Worm (Caenorhabditis elegans) whole organism, young adult: Measurements from ENCODE around the gene F41E6.8.
A peak's percentile ranks its signal among the peaks of the same experiment; 100 is the strongest.

Source experiments
- F10E7.11 ChIP-seq: sonication (generic microtip); optimal IDR thresholded peaks from 2 replicates; lab custom pipeline; 2017; ENCODE audit warnings: mild to moderate bottlenecking, missing genetic modification characterization, moderate library complexity, missing compliant biosample characterization
- F23B12.7 ChIP-seq: sonication (generic microtip); optimal IDR thresholded peaks from 2 replicates; lab custom pipeline; 2017; ENCODE audit warnings: missing genetic modification characterization, mild to moderate bottlenecking, missing compliant biosample characterization, antibody characterized with exemption, moderate library complexity; ENCODE audit not compliant: insufficient read depth
- F57C9.4 ChIP-seq: sonication (generic microtip); optimal IDR thresholded peaks from 2 replicates; lab custom pipeline; 2017; ENCODE audit warnings: mild to moderate bottlenecking, missing genetic modification characterization, missing compliant biosample characterization
- T26A5.8 ChIP-seq: sonication (generic microtip); optimal IDR thresholded peaks from 2 replicates; lab custom pipeline; 2016; ENCODE audit warnings: missing genetic modification characterization, missing compliant biosample characterization
- Y53F4B.3 ChIP-seq: fragments of 200-800 bp; sonication (Bioruptor generic); IDR thresholded peaks from 2 replicates; pipeline ENCODE4 v1.3.6; 2022; ENCODE audit warnings: missing genetic modification reagents, missing genetic modification characterization, missing compliant biosample characterization
- Y56A3A.18 ChIP-seq: fragments of 200-800 bp; sonication (Bioruptor generic); IDR thresholded peaks from 2 replicates; pipeline ENCODE4 v1.3.6; 2022; ENCODE audit warnings: missing genetic modification reagents, missing genetic modification characterization, missing compliant biosample characterization
- Y95B8A.8 ChIP-seq: fragments of 200-800 bp; sonication (Bioruptor generic); IDR thresholded peaks from 2 replicates; pipeline ENCODE4 v1.3.6; 2022; ENCODE audit warnings: missing genetic modification reagents, missing genetic modification characterization, missing compliant biosample characterization
- ZK185.1 ChIP-seq: sonication (generic microtip); optimal IDR thresholded peaks from 2 replicates; lab custom pipeline; 2016; ENCODE audit warnings: mild to moderate bottlenecking, missing genetic modification characterization, missing compliant biosample characterization; ENCODE audit not compliant: poor library complexity, severe bottlenecking
- aptf-3 ChIP-seq: fragments of 200-800 bp; sonication (Bioruptor generic); IDR thresholded peaks from 2 replicates; pipeline ENCODE4 v1.3.6; 2022; ENCODE audit warnings: missing genetic modification characterization, missing compliant biosample characterization
- attf-6 ChIP-seq: fragments of 200-800 bp; sonication (Bioruptor generic); IDR thresholded peaks from 2 replicates; pipeline ENCODE4 v1.3.6; 2022; ENCODE audit warnings: missing genetic modification reagents, missing genetic modification characterization, missing compliant biosample characterization
- bed-1 ChIP-seq: fragments of 200-800 bp; sonication (Bioruptor generic); IDR thresholded peaks from 2 replicates; pipeline ENCODE4 v1.3.6; 2022; ENCODE audit warnings: missing genetic modification reagents, missing genetic modification characterization, missing compliant biosample characterization
- bed-2 ChIP-seq: fragments of 200-800 bp; sonication (Bioruptor generic); IDR thresholded peaks from 2 replicates; pipeline ENCODE4 v1.3.6; 2022; ENCODE audit warnings: missing genetic modification reagents, missing genetic modification characterization, missing compliant biosample characterization
- ccch-3 ChIP-seq: fragments of 200-800 bp; sonication (Bioruptor generic); optimal IDR thresholded peaks from 2 replicates; lab custom pipeline; 2018; ENCODE audit warnings: mild to moderate bottlenecking, missing genetic modification characterization, missing compliant biosample characterization
- cebp-2 ChIP-seq: fragments of 200-800 bp; sonication (Bioruptor generic); IDR thresholded peaks from 2 replicates; pipeline ENCODE4 v1.3.6; 2022; ENCODE audit warnings: missing genetic modification characterization, missing compliant biosample characterization
- ceh-40 ChIP-seq: fragments of 200-800 bp; sonication (Bioruptor generic); IDR thresholded peaks from 2 replicates; pipeline ENCODE4 v1.3.6; 2022; ENCODE audit warnings: missing genetic modification characterization, missing compliant biosample characterization
- chd-7 ChIP-seq: sonication (generic microtip); optimal IDR thresholded peaks from 2 replicates; lab custom pipeline; 2016; ENCODE audit warnings: mild to moderate bottlenecking, missing genetic modification characterization, moderate library complexity, missing compliant biosample characterization
- dox-1 ChIP-seq: fragments of 200-800 bp; sonication (Bioruptor generic); IDR thresholded peaks from 2 replicates; pipeline ENCODE4 v1.3.6; 2022; ENCODE audit warnings: missing genetic modification reagents, missing genetic modification characterization, missing compliant biosample characterization
- egl-44 ChIP-seq: fragments of 200-800 bp; sonication (Bioruptor generic); IDR thresholded peaks from 2 replicates; pipeline ENCODE4 v1.3.6; 2022; ENCODE audit warnings: missing genetic modification reagents, missing genetic modification characterization, missing compliant biosample characterization
- fkh-3 ChIP-seq: sonication (generic microtip); optimal IDR thresholded peaks from 2 replicates; lab custom pipeline; 2016; ENCODE audit warnings: mild to moderate bottlenecking, missing genetic modification characterization, missing compliant biosample characterization
- him-1 ChIP-seq: sonication (generic microtip); optimal IDR thresholded peaks from 2 replicates; lab custom pipeline; 2016; ENCODE audit warnings: missing genotype, missing genetic modification reagents, missing genetic modification characterization, missing compliant biosample characterization
- hlh-26 ChIP-seq: fragments of 200-800 bp; sonication (Bioruptor generic); conservative IDR thresholded peaks from 2 replicates; pipeline ENCODE4 v1.3.6; 2022; ENCODE audit warnings: missing genetic modification reagents, missing genetic modification characterization, missing compliant biosample characterization
- hmg-1.2 ChIP-seq: fragments of 200-800 bp; sonication (Bioruptor generic); IDR thresholded peaks from 2 replicates; pipeline ENCODE4 v1.3.6; 2022; ENCODE audit warnings: missing genetic modification reagents, missing genetic modification characterization, missing compliant biosample characterization
- hmg-20 ChIP-seq: fragments of 200-800 bp; sonication (Bioruptor generic); IDR thresholded peaks from 2 replicates; pipeline ENCODE4 v1.3.6; 2022; ENCODE audit warnings: missing genetic modification reagents, missing genetic modification characterization, missing compliant biosample characterization
- let-526 ChIP-seq: fragments of 200-800 bp; sonication (Bioruptor generic); IDR thresholded peaks from 2 replicates; pipeline ENCODE4 v1.3.6; 2022; ENCODE audit warnings: missing genetic modification reagents, missing genetic modification characterization, missing compliant biosample characterization
- lin-40 ChIP-seq: sonication (generic microtip); optimal IDR thresholded peaks from 2 replicates; lab custom pipeline; 2016; ENCODE audit warnings: missing genetic modification characterization, mild to moderate bottlenecking, missing compliant biosample characterization, missing genotype, missing genetic modification reagents
- lin-54 ChIP-seq: fragments of 200-800 bp; sonication (Bioruptor generic); optimal IDR thresholded peaks from 2 replicates; lab custom pipeline; 2018; ENCODE audit warnings: mild to moderate bottlenecking, missing genetic modification characterization, missing compliant biosample characterization
- lir-1 ChIP-seq: fragments of 200-800 bp; sonication (Bioruptor generic); conservative IDR thresholded peaks from 2 replicates; pipeline ENCODE4 v1.3.6; 2022; ENCODE audit warnings: missing genetic modification reagents, missing genetic modification characterization, missing compliant biosample characterization
- madf-6 ChIP-seq: fragments of 200-800 bp; sonication (Bioruptor generic); IDR thresholded peaks from 2 replicates; pipeline ENCODE4 v1.3.6; 2022; ENCODE audit warnings: missing genetic modification reagents, missing genetic modification characterization, missing compliant biosample characterization
- mel-28 ChIP-seq: sonication (generic microtip); optimal IDR thresholded peaks from 2 replicates; lab custom pipeline; 2016; ENCODE audit warnings: borderline replicate concordance, mild to moderate bottlenecking, missing genetic modification characterization, missing compliant biosample characterization
- mes-4 ChIP-seq: sonication (generic microtip); optimal IDR thresholded peaks from 2 replicates; lab custom pipeline; 2016; ENCODE audit warnings: missing genotype, missing genetic modification characterization, missing compliant biosample characterization
- nfya-1 ChIP-seq: sonication (generic microtip); optimal IDR thresholded peaks from 2 replicates; lab custom pipeline; 2017; ENCODE audit warnings: antibody characterized with exemption, missing compliant biosample characterization, missing genetic modification characterization, borderline replicate concordance; ENCODE audit not compliant: insufficient read depth
- nfya-2 ChIP-seq: fragments of 200-800 bp; sonication (Bioruptor generic); IDR thresholded peaks from 2 replicates; pipeline ENCODE4 v1.3.6; 2022; ENCODE audit warnings: missing genetic modification reagents, missing genetic modification characterization, missing compliant biosample characterization
- nhr-179 ChIP-seq: sonication (generic microtip); optimal IDR thresholded peaks from 2 replicates; lab custom pipeline; 2016; ENCODE audit warnings: mild to moderate bottlenecking, missing genetic modification characterization, missing compliant biosample characterization
- nhr-80 ChIP-seq: sonication (generic microtip); optimal IDR thresholded peaks from 2 replicates; lab custom pipeline; 2016; ENCODE audit warnings: missing genetic modification characterization, missing compliant biosample characterization
- nhr-90 ChIP-seq: sonication (generic microtip); optimal IDR thresholded peaks from 2 replicates; lab custom pipeline; 2016; ENCODE audit warnings: missing genotype, mild to moderate bottlenecking, missing genetic modification characterization, missing compliant biosample characterization
- pbrm-1 ChIP-seq: fragments of 200-800 bp; sonication (Bioruptor generic); IDR thresholded peaks from 2 replicates; pipeline ENCODE4 v1.3.6; 2022; ENCODE audit warnings: missing genetic modification reagents, missing genetic modification characterization, missing compliant biosample characterization
- pha-4 ChIP-seq: fragments of 150-350 bp; sonication (generic microtip); optimal IDR thresholded peaks from 2 replicates; lab custom pipeline; 2014; ENCODE audit warnings: missing biosample characterization, missing genetic modification reagents, missing genetic modification characterization
- rcor-1 ChIP-seq: fragments of 200-800 bp; sonication (Bioruptor generic); IDR thresholded peaks from 2 replicates; pipeline ENCODE4 v1.3.6; 2022; ENCODE audit warnings: missing genetic modification reagents, missing genetic modification characterization, missing compliant biosample characterization
- repo-1 ChIP-seq: sonication (generic microtip); optimal IDR thresholded peaks from 2 replicates; lab custom pipeline; 2017; ENCODE audit warnings: mild to moderate bottlenecking, missing genetic modification characterization, missing compliant biosample characterization
- snpc-1.3 ChIP-seq: sonication (generic microtip); optimal IDR thresholded peaks from 2 replicates; lab custom pipeline; 2017; ENCODE audit warnings: missing genetic modification characterization, mild to moderate bottlenecking, missing compliant biosample characterization, antibody characterized with exemption, moderate library complexity, missing genotype, missing genetic modification reagents; ENCODE audit not compliant: insufficient read depth
- snpc-4 ChIP-seq, 5 experiments: fragments of 150-350 bp in 1 of 5; sonication (generic microtip) in 4 of 5; optimal IDR thresholded peaks; 2 replicates each; lab custom pipeline; 2014 to 2018; ENCODE audit warnings: missing genetic modification characterization in 5 of 5, missing biosample characterization in 3 of 5, antibody characterized with exemption in 2 of 5, mild to moderate bottlenecking in 2 of 5, missing compliant biosample characterization in 2 of 5, missing genotype in 2 of 5, moderate library complexity in 2 of 5, missing genetic modification reagents in 1 of 5
- tbp1 ChIP-seq: fragments of 200-800 bp; sonication (Bioruptor generic); optimal IDR thresholded peaks from 2 replicates; lab custom pipeline; 2018; ENCODE audit warnings: mild to moderate bottlenecking, missing genetic modification characterization, missing compliant biosample characterization
- ztf-18 ChIP-seq: sonication (generic microtip); optimal IDR thresholded peaks from 2 replicates; lab custom pipeline; 2016; ENCODE audit warnings: missing genotype, mild to moderate bottlenecking, missing genetic modification characterization, missing compliant biosample characterization
- ztf-28 ChIP-seq: fragments of 200-800 bp; sonication (Bioruptor generic); IDR thresholded peaks from 2 replicates; pipeline ENCODE4 v1.3.6; 2022; ENCODE audit warnings: missing genetic modification reagents, missing genetic modification characterization, missing compliant biosample characterization
- ztf-6 ChIP-seq: fragments of 200-800 bp; sonication (Bioruptor generic); IDR thresholded peaks from 2 replicates; pipeline ENCODE4 v1.3.6; 2022; ENCODE audit warnings: missing genetic modification reagents, missing genetic modification characterization, missing compliant biosample characterization

The F41E6.8 gene

DNA sequence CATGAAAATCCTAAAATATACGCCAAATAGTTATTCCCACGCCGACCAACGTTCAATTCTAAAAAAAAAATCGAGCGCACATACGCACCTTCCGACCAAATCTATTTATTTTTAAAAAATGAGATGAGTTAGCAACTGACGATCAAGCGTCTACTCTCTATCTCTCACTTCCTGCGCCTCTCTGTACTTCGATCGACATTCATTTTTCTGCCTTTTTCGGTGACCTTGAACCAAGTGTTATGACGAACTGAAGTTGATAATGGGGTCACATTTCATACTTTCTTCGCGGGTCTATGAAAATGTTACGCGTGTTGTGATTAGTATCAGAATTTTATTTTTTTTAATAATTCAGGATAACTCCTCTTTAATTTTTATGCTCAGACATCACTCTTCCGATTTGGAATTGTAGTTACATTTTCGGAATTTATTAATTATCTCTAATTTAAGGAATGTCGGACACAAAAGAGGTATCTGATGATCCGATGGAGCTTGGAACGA lies 6.1 kb upstream of the F41E6.8 start, which contains the start of gene smk-1:
TSS of gene smk-1 (plus strand) at position 448 of the 498 bp plus-strand sequence.
- TF ChIP-seq tbp1: no peak
- no peak for TF ChIP-seq him-1 (tag; lab: Kevin White, UChicago)
- peak; percentile 16; the same call in 1 of the 2 replicates for TF ChIP-seq madf-6 (GFP tag; lab: Robert Waterston, UW)
- peak; percentile 8 for TF ChIP-seq lin-40 (tag; lab: Kevin White, UChicago)
- TF ChIP-seq hmg-1.2: peak; percentile 31; the same call in 1 of the 2 replicates
- peak; percentile 46 for TF ChIP-seq nhr-80 (tag; lab: Kevin White, UChicago)
- no peak for TF ChIP-seq F23B12.7 (tag; lab: Kevin White, UChicago)
- no peak for TF ChIP-seq F10E7.11

DNA sequence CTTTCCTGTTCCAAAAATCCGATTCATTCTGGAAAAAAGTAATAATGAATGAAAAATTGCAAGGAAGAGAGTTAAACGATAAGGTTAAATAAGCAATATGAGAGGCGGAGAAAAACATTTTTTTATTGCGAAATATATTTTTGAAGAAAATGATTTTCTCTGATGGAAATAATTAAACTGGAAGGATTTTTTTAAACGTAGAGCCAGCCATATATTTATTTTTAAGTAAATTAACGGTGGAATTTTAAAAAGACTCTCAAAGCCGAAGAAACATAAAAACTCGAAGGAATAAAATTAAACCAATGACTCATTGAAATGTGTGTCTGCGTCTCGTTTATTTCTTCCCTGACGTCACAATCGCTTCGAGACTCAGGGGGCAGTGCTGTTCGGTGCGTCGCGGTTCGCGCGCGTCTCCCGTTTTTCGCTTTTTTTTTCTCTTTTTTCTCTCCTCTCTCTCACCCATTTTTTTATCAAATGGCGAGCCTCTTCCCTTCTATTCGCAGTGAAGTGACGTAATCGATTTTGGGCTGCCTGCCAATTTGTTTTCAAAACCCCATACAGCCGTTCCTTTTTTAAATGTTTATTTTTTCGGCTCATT lies 4.9 kb upstream of the F41E6.8 start, which contains the start of gene vps-60:
TSS of gene vps-60 (minus strand) at position 30 of the 598 bp plus-strand sequence.
- TF ChIP-seq attf-6 (GFP tag; lab: Robert Waterston, UW) (no peak), nfya-1 (no peak), hmg-20 (0 out of 2 replicates have a peak, but pooled peaks have one; percentile 10), lin-54 (GFP tag; lab: Kevin White, UChicago) (peak; percentile 73), ZK185.1 (peak; percentile 21), cebp-2 (GFP tag; lab: Robert Waterston, UW) (no peak), snpc-4 (GFP tag; optimal IDR thresholded peaks at IDR 0.05; lab: Kevin White, UChicago) (peak; percentile 49), snpc-4 (tag; optimal IDR thresholded peaks at IDR 0.05; lab: Kevin White, UChicago) (peak; percentile 69 to 80 (median 76)), ccch-3 (no peak), repo-1 (tag; lab: Kevin White, UChicago) (peak; percentile 20), mes-4 (tag; lab: Kevin White, UChicago) (no peak), Y53F4B.3 (no peak), nfya-2 (GFP tag; lab: Robert Waterston, UW) (no peak), chd-7 (tag; lab: Kevin White, UChicago) (peak; percentile 68), rcor-1 (GFP tag; lab: Robert Waterston, UW) (peak; percentile 66), pha-4 (tag; lab: Kevin White, UChicago) (peak; percentile 82), hlh-26 (GFP tag; lab: Robert Waterston, UW) (no peak), F57C9.4 (no peak), Y56A3A.18 (peak; percentile 70; the same call in 1 of the 2 replicates), Y95B8A.8 (GFP tag; lab: Robert Waterston, UW) (peak; percentile 83), ztf-18 (peak; percentile 68), nhr-90 (tag; lab: Kevin White, UChicago) (peak; percentile 48), nhr-179 (tag; lab: Kevin White, UChicago) (no peak), ceh-40 (GFP tag; lab: Robert Waterston, UW) (no peak), him-1 (tag; lab: Kevin White, UChicago) (no peak), aptf-3 (GFP tag; lab: Robert Waterston, UW) (no peak), bed-1 (GFP tag; lab: Robert Waterston, UW) (no peak), bed-2 (GFP tag; lab: Robert Waterston, UW) (no peak), ztf-6 (GFP tag; lab: Robert Waterston, UW) (no peak), let-526 (GFP tag; lab: Robert Waterston, UW) (no peak), egl-44 (peak; percentile 77), ztf-28 (GFP tag; lab: Robert Waterston, UW) (no peak), fkh-3 (tag; lab: Kevin White, UChicago) (no peak), pbrm-1 (GFP tag; lab: Robert Waterston, UW) (peak; percentile 78; the same call in 1 of the 2 replicates), snpc-1.3 (tag; lab: Kevin White, UChicago) (peak; percentile 50), dox-1 (GFP tag; lab: Robert Waterston, UW) (peak; percentile 89), mel-28 (tag; lab: Kevin White, UChicago) (no peak), T26A5.8 (no peak), lir-1 (GFP tag; lab: Robert Waterston, UW) (peak; percentile 39; the same call in 1 of the 2 replicates)
